Fruit fly (Drosophila melanogaster) whole organism, embryonic: ENCODE measurements around the gene Xe7.

Experiments
- Adf1 ChIP-seq: fragments of 200-800 bp; sonication (Bioruptor generic); IDR thresholded peaks from 2 replicates; pipeline ENCODE4 v1.3.6; 2022; ENCODE audit warnings: missing biosample characterization, missing genetic modification characterization
- Antp ChIP-seq: fragments of 200-800 bp; sonication (Bioruptor generic); optimal IDR thresholded peaks from 3 replicates; lab custom pipeline; 2016; ENCODE audit warnings: missing biosample characterization, missing genetic modification characterization
- Bgb ChIP-seq: fragments of 200-800 bp; sonication (Bioruptor generic); IDR thresholded peaks from 2 replicates; pipeline ENCODE4 v1.3.6; 2022; ENCODE audit warnings: missing biosample characterization, missing genetic modification characterization; ENCODE audit not compliant: partially characterized antibody
- CG10147 ChIP-seq: fragments of 200-800 bp; sonication (Bioruptor generic); optimal IDR thresholded peaks from 2 replicates; lab custom pipeline; 2019; ENCODE audit warnings: missing biosample characterization, mild to moderate bottlenecking, missing genetic modification characterization, moderate library complexity
- CG10979 ChIP-seq: fragments of 200-800 bp; sonication (Bioruptor generic); optimal IDR thresholded peaks from 2 replicates; lab custom pipeline; 2018; ENCODE audit warnings: missing biosample characterization, mild to moderate bottlenecking, missing genetic modification characterization, moderate library complexity
- CG12769 ChIP-seq: fragments of 200-800 bp; sonication (Bioruptor generic); optimal IDR thresholded peaks from 2 replicates; lab custom pipeline; 2019; ENCODE audit warnings: missing biosample characterization, mild to moderate bottlenecking, missing genetic modification characterization, moderate library complexity
- CG13296 ChIP-seq: fragments of 200-800 bp; sonication (Bioruptor generic); optimal IDR thresholded peaks from 3 replicates; lab custom pipeline; 2018; ENCODE audit warnings: missing biosample characterization, mild to moderate bottlenecking, missing genetic modification characterization
- CG17328 ChIP-seq: fragments of 200-800 bp; sonication (Bioruptor generic); IDR thresholded peaks from 2 replicates; pipeline ENCODE4 v1.3.6; 2022; ENCODE audit warnings: missing biosample characterization, missing genetic modification characterization
- CG17912 ChIP-seq: fragments of 200-800 bp; sonication (Bioruptor generic); optimal IDR thresholded peaks from 2 replicates; lab custom pipeline; 2018; ENCODE audit warnings: missing biosample characterization, mild to moderate bottlenecking, missing genetic modification characterization
- CG1832 ChIP-seq: fragments of 200-800 bp; sonication (Bioruptor generic); optimal IDR thresholded peaks from 2 replicates; lab custom pipeline; 2017; ENCODE audit warnings: missing biosample characterization, mild to moderate bottlenecking, missing genetic modification characterization, inconsistent platforms
- CG2202 ChIP-seq: fragments of 200-800 bp; sonication (Bioruptor generic); optimal IDR thresholded peaks from 2 replicates; lab custom pipeline; 2018; ENCODE audit warnings: missing biosample characterization, mild to moderate bottlenecking, missing genetic modification characterization
- CG2712 ChIP-seq: fragments of 200-800 bp; optimal IDR thresholded peaks from 3 replicates; lab custom pipeline; 2019; ENCODE audit warnings: missing biosample characterization, mild to moderate bottlenecking, missing genetic modification characterization, moderate library complexity
- CG34224 ChIP-seq: fragments of 200-800 bp; sonication (Bioruptor generic); IDR thresholded peaks from 3 replicates; pipeline ENCODE4 v1.3.6; 2022; ENCODE audit warnings: missing biosample characterization, missing genetic modification characterization; ENCODE audit not compliant: partially characterized antibody
- CG6689 ChIP-seq: fragments of 200-800 bp; sonication (Bioruptor generic); IDR thresholded peaks from 2 replicates; pipeline ENCODE4 v1.3.6; 2022; ENCODE audit warnings: missing biosample characterization, missing genetic modification characterization
- CG7786 ChIP-seq: fragments of 200-800 bp; sonication (Bioruptor generic); optimal IDR thresholded peaks from 2 replicates; lab custom pipeline; 2016; ENCODE audit warnings: missing biosample characterization, missing genetic modification characterization
- CG7963 ChIP-seq: fragments of 200-800 bp; sonication (Bioruptor generic); IDR thresholded peaks from 3 replicates; pipeline ENCODE4 v1.3.6; 2022; ENCODE audit warnings: missing biosample characterization, missing genetic modification characterization; ENCODE audit not compliant: partially characterized antibody
- CG9609 ChIP-seq: fragments of 200-800 bp; sonication (Bioruptor generic); optimal IDR thresholded peaks from 3 replicates; lab custom pipeline; 2016; ENCODE audit warnings: missing biosample characterization, missing genetic modification characterization
- CkIIα-i1 ChIP-seq: fragments of 200-800 bp; sonication (Bioruptor generic); IDR thresholded peaks from 2 replicates; pipeline ENCODE4 v1.3.6; 2022; ENCODE audit warnings: missing biosample characterization, missing genetic modification characterization
- CoRest ChIP-seq: fragments of 200-800 bp; sonication (Bioruptor generic); optimal IDR thresholded peaks from 3 replicates; lab custom pipeline; 2018; ENCODE audit warnings: missing biosample characterization, mild to moderate bottlenecking, missing genetic modification characterization, moderate library complexity
- D ChIP-seq, 2 experiments: fragments of 200-800 bp in 1 of 2; fragments of >200 bp in 1 of 2; sonication (Bioruptor generic) in 1 of 2; optimal IDR thresholded peaks; 2 replicates in 1 of 2; 3 replicates in 1 of 2; lab custom pipeline; 2017; ENCODE audit warnings: mild to moderate bottlenecking in 1 of 2, missing biosample characterization in 1 of 2, missing genetic modification characterization in 1 of 2, missing genetic modification reagents in 1 of 2
- Drgx ChIP-seq: fragments of 200-800 bp; sonication (Bioruptor generic); IDR thresholded peaks from 2 replicates; pipeline ENCODE4 v1.3.6; 2022; ENCODE audit warnings: missing biosample characterization, missing genetic modification characterization
- Gsc ChIP-seq: fragments of 200-800 bp; sonication (Bioruptor generic); IDR thresholded peaks from 2 replicates; pipeline ENCODE4 v1.3.6; 2022; ENCODE audit warnings: missing biosample characterization, missing genetic modification characterization
- H2.0 ChIP-seq: fragments of 200-800 bp; sonication (Bioruptor generic); IDR thresholded peaks from 2 replicates; pipeline ENCODE4 v1.3.6; 2022; ENCODE audit warnings: missing biosample characterization, missing genetic modification characterization
- Hr39 ChIP-seq: fragments of >200 bp; optimal IDR thresholded peaks from 2 replicates; lab custom pipeline; 2017
- Med ChIP-seq: fragments of 200-800 bp; sonication (Bioruptor generic); peaks from one replicate; lab custom pipeline; 2016; ENCODE audit warnings: missing biosample characterization, missing genetic modification characterization, mild to moderate bottlenecking, inconsistent platforms, moderate library complexity
- Meics ChIP-seq: fragments of 200-800 bp; sonication (Bioruptor generic); optimal IDR thresholded peaks from 2 replicates; lab custom pipeline; 2017; ENCODE audit warnings: missing biosample characterization, mild to moderate bottlenecking, missing genetic modification characterization
- Mrtf ChIP-seq: fragments of 200-800 bp; sonication (Bioruptor generic); IDR thresholded peaks from 3 replicates; pipeline ENCODE4 v1.3.6; 2022; ENCODE audit warnings: missing biosample characterization, missing genetic modification characterization
- Myb ChIP-seq: fragments of 200-800 bp; sonication (Bioruptor generic); optimal IDR thresholded peaks from 2 replicates; lab custom pipeline; 2016; ENCODE audit warnings: missing biosample characterization, missing genetic modification characterization
- NC2β ChIP-seq: fragments of 200-800 bp; sonication (Bioruptor generic); optimal IDR thresholded peaks from 2 replicates; lab custom pipeline; 2016; ENCODE audit warnings: missing biosample characterization, missing genetic modification characterization
- Nf-YB ChIP-seq: fragments of 200-800 bp; sonication (Bioruptor generic); optimal IDR thresholded peaks from 3 replicates; lab custom pipeline; 2019; ENCODE audit warnings: missing biosample characterization, mild to moderate bottlenecking, missing genetic modification characterization, moderate library complexity
- Oaz ChIP-seq: fragments of 200-800 bp; sonication (Bioruptor generic); IDR thresholded peaks from 2 replicates; pipeline ENCODE4 v1.3.6; 2022; ENCODE audit warnings: missing biosample characterization, missing genetic modification characterization
- Ravus ChIP-seq: fragments of 200-800 bp; sonication (Bioruptor generic); IDR thresholded peaks from 2 replicates; pipeline ENCODE4 v1.3.6; 2022; ENCODE audit warnings: missing biosample characterization, missing genetic modification characterization
- Sin3A ChIP-seq: fragments of >200 bp; optimal IDR thresholded peaks from 2 replicates; lab custom pipeline; 2018
- Trl ChIP-seq, 3 experiments: fragments of >200 bp in 2 of 3; fragments of 200-800 bp in 1 of 3; sonication (Bioruptor generic) in 1 of 3; optimal IDR thresholded peaks; 2 replicates in 1 of 3; 3 replicates in 2 of 3; lab custom pipeline; 2016 to 2017; ENCODE audit warnings: missing biosample characterization in 1 of 3, missing genetic modification characterization in 1 of 3
- amos ChIP-seq: fragments of 200-800 bp; sonication (Bioruptor generic); IDR thresholded peaks from 2 replicates; pipeline ENCODE4 v1.3.6; 2022; ENCODE audit warnings: missing biosample characterization, missing genetic modification characterization; ENCODE audit not compliant: partially characterized antibody
- cas ChIP-seq: fragments of 200-800 bp; sonication (Bioruptor generic); IDR thresholded peaks from 2 replicates; pipeline ENCODE4 v1.3.6; 2022; ENCODE audit warnings: missing biosample characterization, missing genetic modification characterization
- fru ChIP-seq: fragments of >200 bp; optimal IDR thresholded peaks from 2 replicates; lab custom pipeline; 2017
- grau ChIP-seq: fragments of 200-800 bp; optimal IDR thresholded peaks from 3 replicates; lab custom pipeline; 2019; ENCODE audit warnings: missing biosample characterization, mild to moderate bottlenecking, missing genetic modification characterization, moderate library complexity
- grn ChIP-seq: fragments of 200-800 bp; sonication (Bioruptor generic); optimal IDR thresholded peaks from 3 replicates; lab custom pipeline; 2017; ENCODE audit warnings: missing biosample characterization, missing genetic modification characterization
- gsb ChIP-seq: fragments of 200-800 bp; sonication (Bioruptor generic); IDR thresholded peaks from 2 replicates; pipeline ENCODE4 v1.3.6; 2022; ENCODE audit warnings: missing biosample characterization, missing genetic modification characterization
- hb ChIP-seq: fragments of 200-800 bp; sonication (Bioruptor generic); IDR thresholded peaks from 3 replicates; pipeline ENCODE4 v1.3.6; 2022; ENCODE audit warnings: missing biosample characterization, missing genetic modification characterization; ENCODE audit not compliant: partially characterized antibody
- inv ChIP-seq: fragments of 200-800 bp; sonication (Bioruptor generic); IDR thresholded peaks from 2 replicates; pipeline ENCODE4 v1.3.6; 2022; ENCODE audit warnings: missing biosample characterization, missing genetic modification characterization; ENCODE audit not compliant: partially characterized antibody
- maf-S ChIP-seq: fragments of 200-800 bp; sonication (Bioruptor generic); optimal IDR thresholded peaks from 2 replicates; lab custom pipeline; 2016; ENCODE audit warnings: missing biosample characterization, missing genetic modification characterization
- schlank ChIP-seq: fragments of 200-800 bp; sonication (Bioruptor generic); optimal IDR thresholded peaks from 2 replicates; lab custom pipeline; 2018; ENCODE audit warnings: missing biosample characterization, mild to moderate bottlenecking, missing genetic modification characterization
- sd ChIP-seq: fragments of 200-800 bp; sonication (Bioruptor generic); optimal IDR thresholded peaks from 3 replicates; lab custom pipeline; 2018; ENCODE audit warnings: missing biosample characterization, mild to moderate bottlenecking, missing genetic modification characterization, moderate library complexity
- sug ChIP-seq: fragments of 200-800 bp; optimal IDR thresholded peaks from 2 replicates; lab custom pipeline; 2019; ENCODE audit warnings: missing biosample characterization, mild to moderate bottlenecking, missing genetic modification characterization, moderate library complexity
- unc-4 ChIP-seq: fragments of 200-800 bp; sonication (Bioruptor generic); IDR thresholded peaks from 2 replicates; pipeline ENCODE4 v1.3.6; 2022; ENCODE audit warnings: missing biosample characterization, missing genetic modification characterization; ENCODE audit not compliant: partially characterized antibody
- vfl ChIP-seq: fragments of 200-800 bp; sonication (Bioruptor generic); optimal IDR thresholded peaks from 2 replicates; lab custom pipeline; 2016; ENCODE audit warnings: missing biosample characterization, missing genetic modification characterization
- vnd ChIP-seq: fragments of 200-800 bp; sonication (Bioruptor generic); IDR thresholded peaks from 3 replicates; pipeline ENCODE4 v1.3.6; 2022; ENCODE audit warnings: missing biosample characterization, missing genetic modification characterization; ENCODE audit not compliant: partially characterized antibody
- zen ChIP-seq: fragments of 200-800 bp; sonication (Bioruptor generic); optimal IDR thresholded peaks from 3 replicates; lab custom pipeline; 2018; ENCODE audit warnings: missing biosample characterization, mild to moderate bottlenecking, missing genetic modification characterization, moderate library complexity

The Xe7 gene

DNA sequence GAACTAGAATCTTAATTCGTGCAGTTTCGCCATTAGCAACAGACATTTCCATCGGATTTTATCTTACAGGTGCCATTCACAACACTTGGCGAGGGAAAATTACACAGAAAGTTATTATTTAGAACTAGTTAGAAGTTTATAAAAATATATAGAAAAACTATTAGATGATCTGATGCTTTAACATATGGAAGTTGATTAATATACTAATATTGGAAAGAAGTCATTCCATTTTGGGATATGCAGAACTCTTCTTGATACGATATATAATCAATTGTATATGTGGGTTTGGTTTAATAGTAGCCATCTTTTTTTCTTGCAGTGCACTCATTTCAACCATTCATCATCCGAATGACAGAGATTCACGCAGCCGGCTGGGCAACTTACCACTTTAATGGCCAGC, 13.1 kb upstream of the Xe7 start (continued):
- TF ChIP-seq unc-4 (GFP tag; lab: Robert Waterston, UW): no peak
- no peak for TF ChIP-seq grn
- TF ChIP-seq CG17328 (GFP tag; lab: Robert Waterston, UW): no peak
- no peak for TF ChIP-seq H2.0
- TF ChIP-seq Ravus (GFP tag; lab: Robert Waterston, UW): no peak
- TF ChIP-seq CG7963: no peak
- no peak for TF ChIP-seq CG7786 (GFP tag; lab: Kevin White, UChicago)
- TF ChIP-seq Hr39: no peak
- no peak for TF ChIP-seq CG17912 (GFP tag; lab: Kevin White, UChicago)
- TF ChIP-seq maf-S (GFP tag; lab: Kevin White, UChicago): no peak
- no peak for TF ChIP-seq Gsc (GFP tag; lab: Robert Waterston, UW)
- peak; percentile 35 for TF ChIP-seq CG10979 (tag; lab: Kevin White, UChicago)
- no peak for TF ChIP-seq Trl (optimal IDR thresholded peaks at IDR 0.05; lab: Kevin White, UChicago)
- TF ChIP-seq Trl (GFP tag; optimal IDR thresholded peaks at IDR 0.05; lab: Kevin White, UChicago): no peak
- no peak for TF ChIP-seq Myb (GFP tag; lab: Kevin White, UChicago)
- TF ChIP-seq Med (GFP tag; lab: Kevin White, UChicago): peak; percentile 8

DNA sequence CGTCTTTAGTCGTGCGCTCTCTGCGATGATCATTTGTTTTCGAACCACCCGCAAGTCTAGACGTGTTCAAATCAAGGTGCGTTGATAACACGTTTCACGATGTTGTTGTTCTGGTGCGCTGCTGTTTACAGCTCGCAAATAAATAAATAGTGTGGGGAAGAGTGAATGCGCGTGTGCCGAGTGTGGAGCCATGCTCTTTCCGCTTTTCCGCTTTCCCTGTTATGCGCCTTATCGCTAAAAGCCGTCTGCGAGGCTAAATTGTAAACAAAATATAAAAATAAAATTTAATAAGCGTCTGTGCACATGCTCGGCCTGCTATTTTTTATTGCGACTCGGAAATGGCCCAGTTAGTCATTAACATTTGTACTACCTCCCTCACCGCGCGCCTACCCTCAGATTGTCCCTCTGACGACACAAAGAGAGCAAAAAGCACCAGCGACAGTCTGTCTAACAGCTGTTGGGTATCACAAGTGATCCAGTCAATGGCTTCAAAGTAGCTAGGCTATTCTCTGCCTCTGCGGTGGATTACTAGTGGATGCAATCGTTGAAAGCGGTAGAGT, 3.6 kb upstream of the Xe7 start:
- TF ChIP-seq Oaz (GFP tag; lab: Robert Waterston, UW) (no peak), CG13296 (GFP tag; lab: Kevin White, UChicago) (peak; percentile 93), Mrtf (GFP tag; lab: Robert Waterston, UW) (no peak), grau (tag; lab: Kevin White, UChicago) (peak; percentile 50), Antp (GFP tag; lab: Kevin White, UChicago) (peak; percentile 41), CkIIα-i1 (GFP tag; lab: Robert Waterston, UW) (no peak), sd (no peak), NC2β (GFP tag; lab: Kevin White, UChicago) (peak; percentile 76), CG12769 (tag; lab: Kevin White, UChicago) (no peak), hb (GFP tag; lab: Robert Waterston, UW) (no peak), CG10147 (no peak), CG2202 (tag; lab: Kevin White, UChicago) (peak; percentile 87), Bgb (peak; percentile 31; the same call in 1 of the 2 replicates), sug (tag; lab: Kevin White, UChicago) (peak; percentile 98), gsb (GFP tag; lab: Robert Waterston, UW) (peak; percentile 31; the same call in 1 of the 2 replicates), D (optimal IDR thresholded peaks at IDR 0.05; lab: Kevin White, UChicago) (no peak), D (GFP tag; optimal IDR thresholded peaks at IDR 0.05; lab: Kevin White, UChicago) (peak; percentile 74), CG34224 (GFP tag; lab: Robert Waterston, UW) (peak; percentile 46; the same call in 1 of the 3 replicates), Meics (GFP tag; lab: Kevin White, UChicago) (peak; percentile 83), Nf-YB (GFP tag; lab: Kevin White, UChicago) (peak; percentile 73), cas (GFP tag; lab: Robert Waterston, UW) (no peak), schlank (peak; percentile 86), CG2712 (tag; lab: Kevin White, UChicago) (peak; percentile 66), inv (GFP tag; lab: Robert Waterston, UW) (no peak), zen (tag; lab: Kevin White, UChicago) (peak; percentile 51), vfl (GFP tag; lab: Kevin White, UChicago) (no peak), amos (GFP tag; lab: Robert Waterston, UW) (no peak; the same call in 1 of the 2 replicates), Sin3A (lab: Kevin White, UChicago) (no peak), CoRest (peak; percentile 61), CG9609 (GFP tag; lab: Kevin White, UChicago) (no peak), fru (no peak), CG1832 (no peak), Adf1 (GFP tag; lab: Robert Waterston, UW) (peak; percentile 49; the same call in 1 of the 2 replicates), CG6689 (GFP tag; lab: Robert Waterston, UW) (peak; percentile 50), Drgx (GFP tag; lab: Robert Waterston, UW) (peak; percentile 38; the same call in 1 of the 2 replicates), vnd (GFP tag; lab: Robert Waterston, UW) (no peak)
